Worm (Caenorhabditis elegans) whole organism, L4 larva: Measurements from ENCODE around the gene C06C3.10.
"Not testable (repeated sequence)": the region's sequence is repeated elsewhere in the genome, so short reads cannot be mapped to it uniquely, and the experiment has no call there.

Experiments used
- F10B5.3 ChIP-seq: sonication (generic microtip); optimal IDR thresholded peaks from 2 replicates; lab custom pipeline; 2016; ENCODE audit warnings: mild to moderate bottlenecking, missing genetic modification characterization, missing compliant biosample characterization
- F44E2.7 ChIP-seq: fragments of 200-800 bp; sonication (Bioruptor generic); IDR thresholded peaks from 2 replicates; pipeline ENCODE4 v2.1.2; 2022; ENCODE audit warnings: missing genetic modification characterization, missing compliant biosample characterization
- F49E8.2 ChIP-seq: sonication (generic microtip); optimal IDR thresholded peaks from 2 replicates; lab custom pipeline; 2016; ENCODE audit warnings: missing compliant biosample characterization, mild to moderate bottlenecking, missing genetic modification characterization, borderline replicate concordance
- T20F7.1 ChIP-seq: fragments of 200-800 bp; sonication (Bioruptor generic); optimal IDR thresholded peaks from 2 replicates; lab custom pipeline; 2018; ENCODE audit warnings: mild to moderate bottlenecking, missing genetic modification characterization, missing compliant biosample characterization
- Y75B8A.6 ChIP-seq: fragments of 200-800 bp; sonication (Bioruptor generic); IDR thresholded peaks from 2 replicates; pipeline ENCODE4 v1.3.6; 2022; ENCODE audit warnings: missing genetic modification reagents, missing genetic modification characterization, missing compliant biosample characterization
- aha-1 ChIP-seq: fragments of 150-350 bp; peaks from one replicate; lab custom pipeline; 2014; ENCODE audit warnings: missing biosample characterization, missing genetic modification characterization
- aly-2 ChIP-seq: sonication (generic microtip); optimal IDR thresholded peaks from 2 replicates; lab custom pipeline; 2018; ENCODE audit warnings: missing biosample characterization, missing genetic modification characterization
- arid-1 ChIP-seq: fragments of 200-800 bp; sonication (Bioruptor generic); conservative IDR thresholded peaks from 2 replicates; pipeline ENCODE4 v1.3.6; 2022; ENCODE audit warnings: missing genetic modification reagents, missing genetic modification characterization, missing compliant biosample characterization
- ceh-28 ChIP-seq: fragments of 150-350 bp; optimal IDR thresholded peaks from 2 replicates; lab custom pipeline; 2014; ENCODE audit warnings: missing biosample characterization, missing genetic modification reagents, missing genetic modification characterization
- ceh-82 ChIP-seq: sonication (generic microtip); optimal IDR thresholded peaks from 2 replicates; lab custom pipeline; 2017; ENCODE audit warnings: missing biosample characterization, missing genetic modification characterization
- daf-12 ChIP-seq: fragments of 150-350 bp; optimal IDR thresholded peaks from 2 replicates; lab custom pipeline; 2014; ENCODE audit warnings: missing biosample characterization, missing genetic modification reagents, missing genetic modification characterization
- dmd-6 ChIP-seq: fragments of 200-800 bp; sonication (Bioruptor generic); IDR thresholded peaks from 2 replicates; pipeline ENCODE4 v1.3.6; 2022; ENCODE audit warnings: missing genetic modification reagents, missing genetic modification characterization, missing compliant biosample characterization
- egl-27 ChIP-seq: sonication (generic microtip); optimal IDR thresholded peaks from 3 replicates; lab custom pipeline; 2017; ENCODE audit warnings: missing biosample characterization, missing genetic modification reagents, missing genetic modification characterization
- egl-43 ChIP-seq: fragments of 200-800 bp; sonication (Bioruptor generic); IDR thresholded peaks from 2 replicates; pipeline ENCODE4 v1.3.6; 2022; ENCODE audit warnings: missing genetic modification reagents, missing genetic modification characterization, missing compliant biosample characterization
- hlh-11 ChIP-seq: fragments of 200-800 bp; sonication (Bioruptor generic); optimal IDR thresholded peaks from 2 replicates; lab custom pipeline; 2018; ENCODE audit warnings: mild to moderate bottlenecking, missing genetic modification characterization, missing compliant biosample characterization
- lim-7 ChIP-seq: fragments of 200-800 bp; sonication (Bioruptor generic); IDR thresholded peaks from 2 replicates; pipeline ENCODE4 v1.3.6; 2022; ENCODE audit warnings: missing genetic modification characterization, missing compliant biosample characterization
- lin-1 ChIP-seq: fragments of 200-800 bp; sonication (Bioruptor generic); IDR thresholded peaks from 2 replicates; pipeline ENCODE4 v1.3.6; 2022; ENCODE audit warnings: missing genetic modification reagents, missing genetic modification characterization, missing compliant biosample characterization
- lin-29 ChIP-seq: fragments of 200-800 bp; sonication (Bioruptor generic); IDR thresholded peaks from 2 replicates; pipeline ENCODE4 v1.3.6; 2022; ENCODE audit warnings: missing genetic modification reagents, missing genetic modification characterization, missing compliant biosample characterization
- lin-38 ChIP-seq: fragments of 200-800 bp; sonication (Bioruptor generic); IDR thresholded peaks from 2 replicates; pipeline ENCODE4 v1.3.6; 2022; ENCODE audit warnings: missing genetic modification reagents, missing genetic modification characterization, missing compliant biosample characterization
- lsy-2 ChIP-seq, 2 experiments: fragments of 150-350 bp in 1 of 2; sonication (generic microtip) in 1 of 2; optimal IDR thresholded peaks; 2 replicates each; lab custom pipeline; 2014 to 2017; ENCODE audit warnings: missing biosample characterization in 2 of 2, missing genetic modification characterization in 2 of 2
- mdt-29 ChIP-seq: fragments of 200-800 bp; sonication (Bioruptor generic); IDR thresholded peaks from 2 replicates; pipeline ENCODE4 v1.3.6; 2022; ENCODE audit warnings: missing genetic modification reagents, missing genetic modification characterization, missing compliant biosample characterization
- nhr-41 ChIP-seq: fragments of 200-800 bp; sonication (Bioruptor generic); IDR thresholded peaks from 2 replicates; pipeline ENCODE4 v1.3.6; 2022; ENCODE audit warnings: missing genetic modification reagents, missing genetic modification characterization, missing compliant biosample characterization
- nhr-77 ChIP-seq: fragments of 150-350 bp; optimal IDR thresholded peaks from 2 replicates; lab custom pipeline; 2014; ENCODE audit warnings: missing biosample characterization, missing genetic modification characterization
- sdz-12 ChIP-seq: fragments of 200-800 bp; sonication (Bioruptor generic); optimal IDR thresholded peaks from 2 replicates; lab custom pipeline; 2018; ENCODE audit warnings: mild to moderate bottlenecking, missing genetic modification characterization, missing compliant biosample characterization
- unc-62 ChIP-seq, 3 experiments: fragments of 150-350 bp in 1 of 3; sonication (generic microtip); optimal IDR thresholded peaks in 2 of 3; peaks in 1 of 3; 1 replicate in 1 of 3; 2 replicates in 2 of 3; lab custom pipeline; 2014 to 2017; ENCODE audit warnings: missing biosample characterization in 3 of 3, missing genetic modification characterization in 3 of 3, missing genetic modification reagents in 3 of 3, missing genotype in 1 of 3
- zip-11 ChIP-seq: fragments of 200-800 bp; sonication (Bioruptor generic); IDR thresholded peaks from 2 replicates; pipeline ENCODE4 v1.3.6; 2022; ENCODE audit warnings: missing genetic modification characterization, missing compliant biosample characterization

Gene C06C3.10

ce11 chrII:9412086-9412608, 35.1 kb upstream of the C06C3.10 start, which contains the start of gene arrd-3 (continued):
- TF ChIP-seq arid-1 (GFP tag; lab: Robert Waterston, UW) (no peak), egl-27 (tag; lab: Kevin White, UChicago) (no peak)

ce11 chrII:9411497-9411896, 34.4 kb upstream of the C06C3.10 start, which contains the start of gene M176.9:
Gene M176.9 (minus strand): TSS chrII:9411597.
- TF ChIP-seq zip-11 (no peak), mdt-29 (GFP tag; lab: Robert Waterston, UW) (no peak), Y75B8A.6 (no peak), F10B5.3 (tag; lab: Kevin White, UChicago) (no peak), egl-43 (GFP tag; lab: Robert Waterston, UW) (no peak), ceh-82 (tag; lab: Kevin White, UChicago) (no peak), nhr-41 (GFP tag; lab: Robert Waterston, UW) (no peak), daf-12 (no peak), ceh-28 (tag; lab: Kevin White, UChicago) (no peak), dmd-6 (GFP tag; lab: Robert Waterston, UW) (no peak), lin-38 (no peak), arid-1 (GFP tag; lab: Robert Waterston, UW) (no peak), lin-1 (GFP tag; lab: Robert Waterston, UW) (no peak), aly-2 (tag; lab: Kevin White, UChicago) (no peak)

ce11 chrII:9407469-9407868, 30.4 kb upstream of the C06C3.10 start, which contains the start of gene arrd-2:
Gene arrd-2 (plus strand): TSS chrII:9407769.
- TF ChIP-seq sdz-12 (no peak), Y75B8A.6 (no peak), F49E8.2 (tag; lab: Kevin White, UChicago) (no peak), unc-62 (GFP tag; optimal IDR thresholded peaks at IDR 0.05 in 1 of 2; lab: Kevin White, UChicago) (peak in 1 of 2 experiments; percentile 42), unc-62 (tag; optimal IDR thresholded peaks at IDR 0.05; lab: Kevin White, UChicago) (no peak)
- TF ChIP-seq, all 104 proteins: peak for 1

- TF ChIP-seq hlh-11 (tag; lab: Kevin White, UChicago) = no peak
- TF ChIP-seq, all 104 proteins: peak for 0
These were observed 30.0 kb upstream of the C06C3.10 start, which contains the start of gene mpz-6 for ce11 chrII:9407020-9407419. Gene mpz-6 (minus strand): TSS chrII:9407120.

ce11 chrII:9405013-9405412, 28.0 kb upstream of the C06C3.10 start:
- TF ChIP-seq unc-62 (GFP tag; optimal IDR thresholded peaks at IDR 0.05 in 1 of 2; lab: Kevin White, UChicago) = peak in 1 of 2 experiments; percentile 53
- TF ChIP-seq unc-62 (tag; optimal IDR thresholded peaks at IDR 0.05; lab: Kevin White, UChicago) = not testable (repeated sequence)

- no peak for TF ChIP-seq mdt-29 (GFP tag; lab: Robert Waterston, UW)
- TF ChIP-seq lin-29 (GFP tag; lab: Robert Waterston, UW) = no peak
- TF ChIP-seq lim-7 (GFP tag; lab: Robert Waterston, UW) = no peak
These were observed 26.8 kb upstream of the C06C3.10 start, which contains the start of gene Y51B9A.5 for ce11 chrII:9403846-9404245. Gene Y51B9A.5 (plus strand): TSS chrII:9404146.

ce11 chrII:9403087-9403486, 26.0 kb upstream of the C06C3.10 start, which contains the start of gene Y51B9A.6:
Gene Y51B9A.6 (minus strand): TSS chrII:9403187.
- TF ChIP-seq T20F7.1 (GFP tag; lab: Kevin White, UChicago) (no peak), aha-1 (tag; lab: Kevin White, UChicago) (peak; percentile 35)
- TF ChIP-seq, all 104 proteins: peak for 1

- TF ChIP-seq lsy-2 (tag; optimal IDR thresholded peaks at IDR 0.05; lab: Kevin White, UChicago) (no peak), nhr-77 (tag; lab: Kevin White, UChicago) (no peak), F44E2.7 (GFP tag; lab: Robert Waterston, UW) (no peak)
These were observed 22.7 kb upstream of the C06C3.10 start, which contains the start of gene Y51B9A.7 for ce11 chrII:9399746-9400145. Gene Y51B9A.7 (plus strand): TSS chrII:9400046.
